Worm (Caenorhabditis elegans) whole organism, midembryonic: ENCODE data around the gene famk-1.

Experiments used
- T22C8.4 ChIP-seq: fragments of 200-800 bp; sonication (Bioruptor generic); IDR thresholded peaks from 2 replicates; pipeline ENCODE4 v1.3.6; 2022; ENCODE audit warnings: missing genetic modification characterization, missing compliant biosample characterization
- cog-1 ChIP-seq: sonication (generic microtip); optimal IDR thresholded peaks from 2 replicates; lab custom pipeline; 2016; ENCODE audit warnings: missing genetic modification characterization, missing compliant biosample characterization
- flt-1 ChIP-seq: fragments of 200-800 bp; sonication (Bioruptor generic); IDR thresholded peaks from 2 replicates; pipeline ENCODE4 v1.3.6; 2022; ENCODE audit warnings: missing genetic modification characterization, missing compliant biosample characterization
- klf-2 ChIP-seq: fragments of 200-800 bp; sonication (Bioruptor generic); conservative IDR thresholded peaks from 2 replicates; pipeline ENCODE4 v1.3.6; 2022; ENCODE audit warnings: missing genetic modification reagents, missing genetic modification characterization, missing compliant biosample characterization
- med-1 ChIP-seq: sonication (generic microtip); optimal IDR thresholded peaks from 2 replicates; lab custom pipeline; 2017; ENCODE audit warnings: missing genetic modification characterization, mild to moderate bottlenecking, missing compliant biosample characterization, antibody characterized with exemption, missing genetic modification reagents; ENCODE audit not compliant: insufficient read depth
- ref-1 ChIP-seq: fragments of 200-800 bp; sonication (Bioruptor generic); conservative IDR thresholded peaks from 2 replicates; pipeline ENCODE4 v1.3.6; 2022; ENCODE audit warnings: missing genetic modification reagents, missing genetic modification characterization, missing compliant biosample characterization
- tab-1 ChIP-seq: fragments of 200-800 bp; sonication (Bioruptor generic); IDR thresholded peaks from 2 replicates; pipeline ENCODE4 v1.3.6; 2022; ENCODE audit warnings: missing genetic modification characterization, missing compliant biosample characterization
- ztf-23 ChIP-seq: fragments of 200-800 bp; sonication (Bioruptor generic); IDR thresholded peaks from 2 replicates; pipeline ENCODE4 v1.3.6; 2022; ENCODE audit warnings: missing genetic modification reagents, missing genetic modification characterization, missing compliant biosample characterization
- ztf-29 ChIP-seq: fragments of 200-800 bp; sonication (Bioruptor generic); IDR thresholded peaks from 2 replicates; pipeline ENCODE4 v1.3.6; 2022; ENCODE audit warnings: missing genetic modification reagents, missing genetic modification characterization, missing compliant biosample characterization

The famk-1 gene

ce11 chrX:15159362-15159761, 53.7 kb downstream of the famk-1 start:
- TF ChIP-seq med-1 (GFP tag; lab: Kevin White, UChicago) (no peak), ztf-29 (GFP tag; lab: Robert Waterston, UW) (no peak), T22C8.4 (GFP tag; lab: Robert Waterston, UW) (no peak), ref-1 (GFP tag; lab: Robert Waterston, UW) (no peak), klf-2 (GFP tag; lab: Robert Waterston, UW) (no peak), flt-1 (GFP tag; lab: Robert Waterston, UW) (no peak), cog-1 (tag; lab: Kevin White, UChicago) (no peak), tab-1 (GFP tag; lab: Robert Waterston, UW) (no peak), ztf-23 (GFP tag; lab: Robert Waterston, UW) (no peak)
